Fruit fly (Drosophila melanogaster) whole organism, embryonic: ENCODE results near the gene CG8564.

Source experiments
- CG10274 ChIP-seq: fragments of 200-800 bp; sonication (Bioruptor generic); optimal IDR thresholded peaks from 3 replicates; lab custom pipeline; 2017; ENCODE audit warnings: missing biosample characterization, mild to moderate bottlenecking, missing genetic modification characterization
- CG10979 ChIP-seq: fragments of 200-800 bp; sonication (Bioruptor generic); optimal IDR thresholded peaks from 2 replicates; lab custom pipeline; 2018; ENCODE audit warnings: missing biosample characterization, mild to moderate bottlenecking, missing genetic modification characterization, moderate library complexity
- CG11456 ChIP-seq: fragments of 200-800 bp; sonication (Bioruptor generic); IDR thresholded peaks from 3 replicates; pipeline ENCODE4 v1.3.6; 2022; ENCODE audit warnings: missing biosample characterization, missing genetic modification characterization
- CG12104 ChIP-seq: fragments of 200-800 bp; sonication (Bioruptor generic); optimal IDR thresholded peaks from 3 replicates; lab custom pipeline; 2016; ENCODE audit warnings: missing biosample characterization, missing genetic modification characterization
- CG12155 ChIP-seq: fragments of 200-800 bp; sonication (Bioruptor generic); optimal IDR thresholded peaks from 3 replicates; lab custom pipeline; 2016; ENCODE audit warnings: missing biosample characterization, missing genetic modification characterization
- CG12391 ChIP-seq: fragments of 200-800 bp; sonication (Bioruptor generic); optimal IDR thresholded peaks from 3 replicates; lab custom pipeline; 2018; ENCODE audit warnings: missing biosample characterization, mild to moderate bottlenecking, missing genetic modification characterization, moderate library complexity
- CG13287 ChIP-seq: fragments of 200-800 bp; sonication (Bioruptor generic); IDR thresholded peaks from 2 replicates; pipeline ENCODE4 v1.3.6; 2022; ENCODE audit warnings: missing biosample characterization, missing genetic modification characterization; ENCODE audit not compliant: partially characterized antibody
- CG14965 ChIP-seq: fragments of 200-800 bp; sonication (Bioruptor generic); optimal IDR thresholded peaks from 2 replicates; lab custom pipeline; 2016; ENCODE audit warnings: missing biosample characterization, missing genetic modification characterization, borderline replicate concordance
- CG15514 ChIP-seq: fragments of 200-800 bp; sonication (Bioruptor generic); optimal IDR thresholded peaks from 3 replicates; lab custom pipeline; 2017; ENCODE audit warnings: missing biosample characterization, missing genetic modification characterization, mild to moderate bottlenecking, moderate library complexity, missing genetic modification reagents
- CG15696 ChIP-seq: fragments of 200-800 bp; sonication (Bioruptor generic); optimal IDR thresholded peaks from 2 replicates; lab custom pipeline; 2019; ENCODE audit warnings: missing biosample characterization, mild to moderate bottlenecking, missing genetic modification characterization, moderate library complexity
- CG1603 ChIP-seq: fragments of 200-800 bp; sonication (Bioruptor generic); optimal IDR thresholded peaks from 2 replicates; lab custom pipeline; 2019; ENCODE audit warnings: missing biosample characterization, mild to moderate bottlenecking, missing genetic modification characterization, moderate library complexity
- CG17359 ChIP-seq: fragments of 200-800 bp; sonication (Bioruptor generic); optimal IDR thresholded peaks from 3 replicates; lab custom pipeline; 2018; ENCODE audit warnings: missing biosample characterization, mild to moderate bottlenecking, missing genetic modification characterization, moderate library complexity
- CG1832 ChIP-seq: fragments of 200-800 bp; sonication (Bioruptor generic); optimal IDR thresholded peaks from 2 replicates; lab custom pipeline; 2017; ENCODE audit warnings: missing biosample characterization, mild to moderate bottlenecking, missing genetic modification characterization, inconsistent platforms
- CG18476 ChIP-seq: fragments of 200-800 bp; sonication (Bioruptor generic); optimal IDR thresholded peaks from 2 replicates; lab custom pipeline; 2016; ENCODE audit warnings: missing biosample characterization, mild to moderate bottlenecking, missing genetic modification characterization
- CG2712 ChIP-seq: fragments of 200-800 bp; optimal IDR thresholded peaks from 3 replicates; lab custom pipeline; 2019; ENCODE audit warnings: missing biosample characterization, mild to moderate bottlenecking, missing genetic modification characterization, moderate library complexity
- CG30403 ChIP-seq: fragments of 200-800 bp; sonication (Bioruptor generic); optimal IDR thresholded peaks from 3 replicates; lab custom pipeline; 2016; ENCODE audit warnings: missing biosample characterization, missing genetic modification characterization
- CG33213 ChIP-seq: fragments of 200-800 bp; sonication (Bioruptor generic); optimal IDR thresholded peaks from 3 replicates; lab custom pipeline; 2016; ENCODE audit warnings: missing biosample characterization, missing genetic modification characterization
- CG42726 ChIP-seq: fragments of 200-800 bp; sonication (Bioruptor generic); IDR thresholded peaks from 2 replicates; pipeline ENCODE4 v1.3.6; 2022; ENCODE audit warnings: missing biosample characterization, missing genetic modification characterization; ENCODE audit not compliant: partially characterized antibody
- CG9727 ChIP-seq: fragments of 200-800 bp; sonication (Bioruptor generic); optimal IDR thresholded peaks from 3 replicates; lab custom pipeline; 2017; ENCODE audit warnings: missing biosample characterization, mild to moderate bottlenecking, missing genetic modification characterization
- CoRest ChIP-seq: fragments of 200-800 bp; sonication (Bioruptor generic); optimal IDR thresholded peaks from 3 replicates; lab custom pipeline; 2018; ENCODE audit warnings: missing biosample characterization, mild to moderate bottlenecking, missing genetic modification characterization, moderate library complexity
- D ChIP-seq, 2 experiments: fragments of 200-800 bp in 1 of 2; fragments of >200 bp in 1 of 2; sonication (Bioruptor generic) in 1 of 2; optimal IDR thresholded peaks; 2 replicates in 1 of 2; 3 replicates in 1 of 2; lab custom pipeline; 2017; ENCODE audit warnings: mild to moderate bottlenecking in 1 of 2, missing biosample characterization in 1 of 2, missing genetic modification characterization in 1 of 2, missing genetic modification reagents in 1 of 2
- Hand ChIP-seq: fragments of 200-800 bp; sonication (Bioruptor generic); optimal IDR thresholded peaks from 2 replicates; lab custom pipeline; 2017; ENCODE audit warnings: mild to moderate bottlenecking, missing biosample characterization, missing genetic modification reagents, missing genetic modification characterization
- Hr51 ChIP-seq, 2 experiments: fragments of 200-800 bp; sonication (Bioruptor generic); optimal IDR thresholded peaks; 2 replicates in 1 of 2; 3 replicates in 1 of 2; lab custom pipeline; 2016 to 2018; ENCODE audit warnings: missing biosample characterization in 2 of 2, missing genetic modification characterization in 2 of 2, mild to moderate bottlenecking in 1 of 2, moderate library complexity in 1 of 2
- Meics ChIP-seq: fragments of 200-800 bp; sonication (Bioruptor generic); optimal IDR thresholded peaks from 2 replicates; lab custom pipeline; 2017; ENCODE audit warnings: missing biosample characterization, mild to moderate bottlenecking, missing genetic modification characterization
- Mes4 ChIP-seq: fragments of 200-800 bp; sonication (Bioruptor generic); optimal IDR thresholded peaks from 2 replicates; lab custom pipeline; 2016; ENCODE audit warnings: missing biosample characterization, missing genetic modification characterization
- Myb ChIP-seq: fragments of 200-800 bp; sonication (Bioruptor generic); optimal IDR thresholded peaks from 2 replicates; lab custom pipeline; 2016; ENCODE audit warnings: missing biosample characterization, missing genetic modification characterization
- Opbp ChIP-seq: fragments of 200-800 bp; sonication (Bioruptor generic); IDR thresholded peaks from 3 replicates; pipeline ENCODE4 v1.3.6; 2022; ENCODE audit warnings: missing biosample characterization, missing genetic modification characterization; ENCODE audit not compliant: partially characterized antibody
- Spps ChIP-seq: fragments of 200-800 bp; sonication (Bioruptor generic); optimal IDR thresholded peaks from 2 replicates; lab custom pipeline; 2018; ENCODE audit warnings: missing biosample characterization, mild to moderate bottlenecking, missing genetic modification characterization
- Stat92E ChIP-seq, 3 experiments: fragments of >200 bp in 2 of 3; fragments of 200-800 bp in 1 of 3; sonication (Bioruptor generic) in 1 of 3; optimal IDR thresholded peaks; 2 replicates each; lab custom pipeline; 2017 to 2019; ENCODE audit warnings: missing biosample characterization in 3 of 3, missing genetic modification characterization in 3 of 3, mild to moderate bottlenecking in 1 of 3, moderate library complexity in 1 of 3
- Taf1 ChIP-seq: fragments of 200-800 bp; sonication (Bioruptor generic); IDR thresholded peaks from 2 replicates; pipeline ENCODE4 v1.3.6; 2022; ENCODE audit warnings: missing biosample characterization, missing genetic modification characterization
- al ChIP-seq: fragments of 200-800 bp; sonication (Bioruptor generic); IDR thresholded peaks from 2 replicates; pipeline ENCODE4 v1.3.6; 2022; ENCODE audit warnings: missing biosample characterization, missing genetic modification characterization
- az2 ChIP-seq: fragments of 200-800 bp; sonication (Bioruptor generic); optimal IDR thresholded peaks from 3 replicates; lab custom pipeline; 2016; ENCODE audit warnings: missing biosample characterization, missing genetic modification characterization
- bowl ChIP-seq: fragments of 200-800 bp; sonication (Bioruptor generic); IDR thresholded peaks from 2 replicates; pipeline ENCODE4 v1.3.6; 2022; ENCODE audit warnings: missing biosample characterization, missing genetic modification characterization
- cas ChIP-seq: fragments of 200-800 bp; sonication (Bioruptor generic); IDR thresholded peaks from 2 replicates; pipeline ENCODE4 v1.3.6; 2022; ENCODE audit warnings: missing biosample characterization, missing genetic modification characterization
- dmrt99B ChIP-seq: fragments of 200-800 bp; sonication (Bioruptor generic); optimal IDR thresholded peaks from 2 replicates; lab custom pipeline; 2018; ENCODE audit warnings: missing biosample characterization, mild to moderate bottlenecking, missing genetic modification characterization, moderate library complexity
- dpn ChIP-seq, 2 experiments: fragments of 200-800 bp; sonication (Bioruptor generic); optimal IDR thresholded peaks; 3 replicates each; lab custom pipeline; 2016; ENCODE audit warnings: missing biosample characterization in 2 of 2, missing genetic modification characterization in 2 of 2
- hbn ChIP-seq: fragments of 200-800 bp; sonication (Bioruptor generic); IDR thresholded peaks from 2 replicates; pipeline ENCODE4 v1.3.6; 2022; ENCODE audit warnings: missing biosample characterization, missing genetic modification characterization; ENCODE audit not compliant: partially characterized antibody
- inv ChIP-seq: fragments of 200-800 bp; sonication (Bioruptor generic); IDR thresholded peaks from 2 replicates; pipeline ENCODE4 v1.3.6; 2022; ENCODE audit warnings: missing biosample characterization, missing genetic modification characterization; ENCODE audit not compliant: partially characterized antibody
- jumu ChIP-seq: fragments of 200-800 bp; sonication (Bioruptor generic); optimal IDR thresholded peaks from 3 replicates; lab custom pipeline; 2016; ENCODE audit warnings: missing biosample characterization, missing genetic modification characterization
- ken ChIP-seq: fragments of 200-800 bp; sonication (Bioruptor generic); IDR thresholded peaks from 3 replicates; pipeline ENCODE4 v1.3.6; 2022; ENCODE audit warnings: missing biosample characterization, missing genetic modification characterization
- nau ChIP-seq: fragments of 200-800 bp; sonication (Bioruptor generic); optimal IDR thresholded peaks from 3 replicates; lab custom pipeline; 2017; ENCODE audit warnings: missing biosample characterization, mild to moderate bottlenecking, missing genetic modification characterization, missing genetic modification reagents
- phol ChIP-seq: fragments of 200-800 bp; sonication (Bioruptor generic); optimal IDR thresholded peaks from 3 replicates; lab custom pipeline; 2018; ENCODE audit warnings: missing biosample characterization, mild to moderate bottlenecking, missing genetic modification characterization, moderate library complexity
- pnt ChIP-seq: fragments of 200-800 bp; sonication (Bioruptor generic); optimal IDR thresholded peaks from 3 replicates; lab custom pipeline; 2016; ENCODE audit warnings: missing biosample characterization, missing genetic modification characterization
- row ChIP-seq: fragments of 200-800 bp; sonication (Bioruptor generic); IDR thresholded peaks from 3 replicates; pipeline ENCODE4 v1.3.6; 2022; ENCODE audit warnings: missing biosample characterization, missing genetic modification characterization
- shn ChIP-seq: fragments of 200-800 bp; sonication (Bioruptor generic); optimal IDR thresholded peaks from 3 replicates; lab custom pipeline; 2016; ENCODE audit warnings: missing biosample characterization, missing genetic modification characterization
- sug ChIP-seq: fragments of 200-800 bp; optimal IDR thresholded peaks from 2 replicates; lab custom pipeline; 2019; ENCODE audit warnings: missing biosample characterization, mild to moderate bottlenecking, missing genetic modification characterization, moderate library complexity
- unpg ChIP-seq: fragments of 200-800 bp; sonication (Bioruptor generic); optimal IDR thresholded peaks from 3 replicates; lab custom pipeline; 2018; ENCODE audit warnings: missing biosample characterization, mild to moderate bottlenecking, missing genetic modification characterization, moderate library complexity

CG8564 gene

dm6 chr3L:7347984-7348631, 39.6 kb downstream of the CG8564 start, which contains the start of the genes Srp19 and qm (continued):
- TF ChIP-seq CG12104 (GFP tag; lab: Kevin White, UChicago) (peak; percentile 37), hbn (GFP tag; lab: Robert Waterston, UW) (peak; percentile 72), CG12391 (peak; percentile 70), row (peak; percentile 89), CG1603 (tag; lab: Kevin White, UChicago) (peak; percentile 11), CG2712 (tag; lab: Kevin White, UChicago) (peak; percentile 68), Meics (GFP tag; lab: Kevin White, UChicago) (peak; percentile 14), D (optimal IDR thresholded peaks at IDR 0.05; lab: Kevin White, UChicago) (no peak), D (GFP tag; optimal IDR thresholded peaks at IDR 0.05; lab: Kevin White, UChicago) (peak; percentile 26), CG30403 (GFP tag; lab: Kevin White, UChicago) (peak; percentile 84), sug (tag; lab: Kevin White, UChicago) (peak; percentile 62), CG33213 (GFP tag; lab: Kevin White, UChicago) (no peak), Mes4 (GFP tag; lab: Kevin White, UChicago) (no peak), az2 (GFP tag; lab: Kevin White, UChicago) (peak; percentile 47), Taf1 (GFP tag; lab: Robert Waterston, UW) (0 out of 2 replicates have a peak, but pooled peaks have one; percentile 17), CG14965 (GFP tag; lab: Kevin White, UChicago) (no peak), nau (GFP tag; lab: Kevin White, UChicago) (peak; percentile 29), Stat92E (GFP tag; optimal IDR thresholded peaks at IDR 0.05; lab: Kevin White, UChicago) (peak in 1 of 3 experiments; percentile 48), CG12155 (GFP tag; lab: Kevin White, UChicago) (peak; percentile 36), cas (GFP tag; lab: Robert Waterston, UW) (peak; percentile 14; the same call in 1 of the 2 replicates), CG17359 (no peak), CG13287 (GFP tag; lab: Robert Waterston, UW) (peak; percentile 87), pnt (peak; percentile 61), dmrt99B (peak; percentile 27), CG1832 (GFP tag; lab: Kevin White, UChicago) (no peak), Opbp (GFP tag; lab: Robert Waterston, UW) (peak; percentile 50; the same call in 2 of the 3 replicates), unpg (GFP tag; lab: Kevin White, UChicago) (peak; percentile 42), CG15696 (peak; percentile 53), CG42726 (GFP tag; lab: Robert Waterston, UW) (peak; percentile 70; the same call in 1 of the 2 replicates), inv (peak; percentile 88), CG11456 (GFP tag; lab: Robert Waterston, UW) (0 out of 3 replicates have a peak, but pooled peaks have one; percentile 41), ken (GFP tag; lab: Robert Waterston, UW) (0 out of 3 replicates have a peak, but pooled peaks have one; percentile 58), CG10979 (tag; lab: Kevin White, UChicago) (peak; percentile 27), bowl (GFP tag; lab: Robert Waterston, UW) (no peak), Spps (tag; lab: Kevin White, UChicago) (no peak), CG9727 (GFP tag; lab: Kevin White, UChicago) (peak; percentile 28), CG15514 (GFP tag; lab: Kevin White, UChicago) (peak; percentile 64), CoRest (peak; percentile 68), Myb (peak; percentile 59), jumu (peak; percentile 64), phol (tag; lab: Kevin White, UChicago) (peak; percentile 68), dpn (GFP tag; optimal IDR thresholded peaks at IDR 0.05; lab: Kevin White, UChicago) (peak; percentile 56 to 65), CG18476 (peak; percentile 6), shn (GFP tag; lab: Kevin White, UChicago) (peak; percentile 23), Hand (GFP tag; lab: Kevin White, UChicago) (no peak), Hr51 (GFP tag; optimal IDR thresholded peaks at IDR 0.05; lab: Kevin White, UChicago) (peak; percentile 8 to 27), al (GFP tag; lab: Robert Waterston, UW) (peak; percentile 56; the same call in 1 of the 2 replicates), CG10274 (GFP tag; lab: Kevin White, UChicago) (no peak)
